Fruit fly (Drosophila melanogaster) whole organism, embryonic: ENCODE results near the gene Eato.

Source experiments
- Bteb2 ChIP-seq: fragments of 200-800 bp; sonication (Bioruptor generic); optimal IDR thresholded peaks from 2 replicates; lab custom pipeline; 2016; ENCODE audit warnings: missing biosample characterization, missing genetic modification characterization
- CG11247 ChIP-seq: fragments of 200-800 bp; sonication (Bioruptor generic); IDR thresholded peaks from 2 replicates; pipeline ENCODE4 v1.3.6; 2022; ENCODE audit warnings: missing biosample characterization, missing genetic modification characterization
- CG12071 ChIP-seq: fragments of 200-800 bp; sonication (Bioruptor generic); optimal IDR thresholded peaks from 3 replicates; lab custom pipeline; 2018; ENCODE audit warnings: missing biosample characterization, mild to moderate bottlenecking, missing genetic modification characterization
- CG12104 ChIP-seq: fragments of 200-800 bp; sonication (Bioruptor generic); optimal IDR thresholded peaks from 3 replicates; lab custom pipeline; 2016; ENCODE audit warnings: missing biosample characterization, missing genetic modification characterization
- CG13775 ChIP-seq: fragments of 200-800 bp; sonication (Bioruptor generic); optimal IDR thresholded peaks from 3 replicates; lab custom pipeline; 2017; ENCODE audit warnings: missing biosample characterization, mild to moderate bottlenecking, missing genetic modification characterization
- CG2889 ChIP-seq: fragments of 200-800 bp; sonication (Bioruptor generic); IDR thresholded peaks from 3 replicates; pipeline ENCODE4 v1.3.6; 2022; ENCODE audit warnings: missing biosample characterization, missing genetic modification characterization
- CG3163 ChIP-seq: fragments of 200-800 bp; sonication (Bioruptor generic); optimal IDR thresholded peaks from 3 replicates; lab custom pipeline; 2016; ENCODE audit warnings: missing biosample characterization, missing genetic modification characterization
- CG3838 ChIP-seq: fragments of 200-800 bp; sonication (Bioruptor generic); optimal IDR thresholded peaks from 3 replicates; lab custom pipeline; 2016; ENCODE audit warnings: missing biosample characterization, missing genetic modification characterization
- CG42726 ChIP-seq: fragments of 200-800 bp; sonication (Bioruptor generic); IDR thresholded peaks from 2 replicates; pipeline ENCODE4 v1.3.6; 2022; ENCODE audit warnings: missing biosample characterization, missing genetic modification characterization; ENCODE audit not compliant: partially characterized antibody
- CG43689 ChIP-seq: fragments of 200-800 bp; sonication (Bioruptor generic); IDR thresholded peaks from 2 replicates; pipeline ENCODE4 v1.3.6; 2022; ENCODE audit warnings: missing biosample characterization, missing genetic modification characterization
- CG4820 ChIP-seq: fragments of 200-800 bp; sonication (Bioruptor generic); optimal IDR thresholded peaks from 3 replicates; lab custom pipeline; 2016; ENCODE audit warnings: missing biosample characterization, missing genetic modification characterization
- CG6654 ChIP-seq: fragments of 200-800 bp; sonication (Bioruptor generic); optimal IDR thresholded peaks from 2 replicates; lab custom pipeline; 2017; ENCODE audit warnings: missing biosample characterization, mild to moderate bottlenecking, missing genetic modification characterization
- CG8290 ChIP-seq, 3 experiments: fragments of 200-800 bp; sonication (Bioruptor generic); optimal IDR thresholded peaks; 2 replicates each; lab custom pipeline; 2016 to 2019; ENCODE audit warnings: missing biosample characterization in 3 of 3, missing genetic modification characterization in 3 of 3, mild to moderate bottlenecking in 2 of 3, moderate library complexity in 1 of 3
- CG8924 ChIP-seq: fragments of 200-800 bp; optimal IDR thresholded peaks from 3 replicates; lab custom pipeline; 2019; ENCODE audit warnings: missing biosample characterization, mild to moderate bottlenecking, missing genetic modification characterization, moderate library complexity
- CG9797 ChIP-seq: fragments of 200-800 bp; sonication (Bioruptor generic); optimal IDR thresholded peaks from 3 replicates; lab custom pipeline; 2018; ENCODE audit warnings: missing biosample characterization, mild to moderate bottlenecking, missing genetic modification characterization
- Dek ChIP-seq: fragments of 200-800 bp; sonication (Bioruptor generic); optimal IDR thresholded peaks from 3 replicates; lab custom pipeline; 2019; ENCODE audit warnings: missing biosample characterization, mild to moderate bottlenecking, missing genetic modification characterization, moderate library complexity
- Gug ChIP-seq: fragments of 200-800 bp; sonication (Bioruptor generic); IDR thresholded peaks from 4 replicates; pipeline ENCODE4 v1.3.6; 2022; ENCODE audit warnings: missing biosample characterization, missing genetic modification characterization
- H15 ChIP-seq: fragments of 200-800 bp; sonication (Bioruptor generic); IDR thresholded peaks from 3 replicates; pipeline ENCODE4 v1.3.6; 2022; ENCODE audit warnings: missing biosample characterization, missing genetic modification characterization
- HmgZ ChIP-seq: fragments of 200-800 bp; sonication (Bioruptor generic); optimal IDR thresholded peaks from 2 replicates; lab custom pipeline; 2018; ENCODE audit warnings: missing biosample characterization, mild to moderate bottlenecking, missing genetic modification characterization
- Hr3 ChIP-seq: fragments of 200-800 bp; sonication (Bioruptor generic); optimal IDR thresholded peaks from 3 replicates; lab custom pipeline; 2016; ENCODE audit warnings: missing biosample characterization, missing genetic modification characterization
- Hr51 ChIP-seq, 2 experiments: fragments of 200-800 bp; sonication (Bioruptor generic); optimal IDR thresholded peaks; 2 replicates in 1 of 2; 3 replicates in 1 of 2; lab custom pipeline; 2016 to 2018; ENCODE audit warnings: missing biosample characterization in 2 of 2, missing genetic modification characterization in 2 of 2, mild to moderate bottlenecking in 1 of 2, moderate library complexity in 1 of 2
- Lhr ChIP-seq: fragments of 200-800 bp; sonication (Bioruptor generic); optimal IDR thresholded peaks from 3 replicates; lab custom pipeline; 2017; ENCODE audit warnings: mild to moderate bottlenecking, missing biosample characterization, missing genetic modification reagents, missing genetic modification characterization
- Lim3 ChIP-seq: fragments of 200-800 bp; sonication (Bioruptor generic); IDR thresholded peaks from 2 replicates; pipeline ENCODE4 v1.3.6; 2022; ENCODE audit warnings: missing biosample characterization, missing genetic modification characterization
- Mrtf ChIP-seq: fragments of 200-800 bp; sonication (Bioruptor generic); IDR thresholded peaks from 3 replicates; pipeline ENCODE4 v1.3.6; 2022; ENCODE audit warnings: missing biosample characterization, missing genetic modification characterization
- Ravus ChIP-seq: fragments of 200-800 bp; sonication (Bioruptor generic); IDR thresholded peaks from 2 replicates; pipeline ENCODE4 v1.3.6; 2022; ENCODE audit warnings: missing biosample characterization, missing genetic modification characterization
- Sox102F ChIP-seq: fragments of 200-800 bp; sonication (Bioruptor generic); optimal IDR thresholded peaks from 2 replicates; lab custom pipeline; 2018; ENCODE audit warnings: missing biosample characterization, mild to moderate bottlenecking, missing genetic modification characterization, moderate library complexity
- Spps ChIP-seq: fragments of 200-800 bp; sonication (Bioruptor generic); optimal IDR thresholded peaks from 2 replicates; lab custom pipeline; 2018; ENCODE audit warnings: missing biosample characterization, mild to moderate bottlenecking, missing genetic modification characterization
- Stat92E ChIP-seq, 3 experiments: fragments of >200 bp in 2 of 3; fragments of 200-800 bp in 1 of 3; sonication (Bioruptor generic) in 1 of 3; optimal IDR thresholded peaks; 2 replicates each; lab custom pipeline; 2017 to 2019; ENCODE audit warnings: missing biosample characterization in 3 of 3, missing genetic modification characterization in 3 of 3, mild to moderate bottlenecking in 1 of 3, moderate library complexity in 1 of 3
- Taf1 ChIP-seq: fragments of 200-800 bp; sonication (Bioruptor generic); IDR thresholded peaks from 2 replicates; pipeline ENCODE4 v1.3.6; 2022; ENCODE audit warnings: missing biosample characterization, missing genetic modification characterization
- ab ChIP-seq: fragments of 200-800 bp; sonication (Bioruptor generic); optimal IDR thresholded peaks from 2 replicates; lab custom pipeline; 2016; ENCODE audit warnings: missing biosample characterization, missing genetic modification characterization
- ase ChIP-seq: fragments of 200-800 bp; sonication (Bioruptor generic); IDR thresholded peaks from 3 replicates; pipeline ENCODE4 v1.3.6; 2022; ENCODE audit warnings: missing biosample characterization, missing genetic modification characterization
- bigmax ChIP-seq: fragments of 200-800 bp; sonication (Bioruptor generic); optimal IDR thresholded peaks from 2 replicates; lab custom pipeline; 2018; ENCODE audit warnings: missing biosample characterization, mild to moderate bottlenecking, missing genetic modification characterization
- br ChIP-seq: fragments of >200 bp; optimal IDR thresholded peaks from 2 replicates; lab custom pipeline; 2017
- chn ChIP-seq: fragments of 200-800 bp; sonication (Bioruptor generic); optimal IDR thresholded peaks from 2 replicates; lab custom pipeline; 2016; ENCODE audit warnings: missing biosample characterization, missing genetic modification characterization
- eve ChIP-seq, 2 experiments: fragments of >200 bp; optimal IDR thresholded peaks; 2 replicates each; lab custom pipeline; 2017; ENCODE audit warnings: missing biosample characterization in 2 of 2, missing genetic modification characterization in 2 of 2
- pan ChIP-seq, 4 experiments: fragments of >200 bp in 3 of 4; fragments of 200-800 bp in 1 of 4; sonication (Bioruptor generic) in 1 of 4; optimal IDR thresholded peaks in 3 of 4; IDR thresholded peaks in 1 of 4; 2 replicates each; pipeline versions ENCODE4 v1.3.6 to Lab custom; 2017 to 2022; ENCODE audit warnings: missing biosample characterization in 2 of 4, missing genetic modification characterization in 2 of 4, mixed read lengths in 1 of 4
- peb ChIP-seq: fragments of 200-800 bp; sonication (Bioruptor generic); IDR thresholded peaks from 2 replicates; pipeline ENCODE4 v1.3.6; 2022; ENCODE audit warnings: missing biosample characterization, missing genetic modification characterization
- sc ChIP-seq, 3 experiments: fragments of >200 bp in 2 of 3; fragments of 200-800 bp in 1 of 3; sonication (Bioruptor generic) in 1 of 3; optimal IDR thresholded peaks; 2 replicates in 2 of 3; 3 replicates in 1 of 3; lab custom pipeline; 2017; ENCODE audit warnings: mild to moderate bottlenecking in 1 of 3, missing biosample characterization in 1 of 3, missing genetic modification characterization in 1 of 3, missing genetic modification reagents in 1 of 3
- schlank ChIP-seq: fragments of 200-800 bp; sonication (Bioruptor generic); optimal IDR thresholded peaks from 2 replicates; lab custom pipeline; 2018; ENCODE audit warnings: missing biosample characterization, mild to moderate bottlenecking, missing genetic modification characterization
- sens ChIP-seq: fragments of 200-800 bp; sonication (Bioruptor generic); peaks from one replicate; lab custom pipeline; 2016; ENCODE audit warnings: missing biosample characterization, missing genetic modification characterization
- so ChIP-seq: fragments of 200-800 bp; sonication (Bioruptor generic); IDR thresholded peaks from 3 replicates; pipeline ENCODE4 v1.3.6; 2022; ENCODE audit warnings: missing biosample characterization, missing genetic modification characterization
- tgo ChIP-seq: fragments of 200-800 bp; sonication (Bioruptor generic); IDR thresholded peaks from 3 replicates; pipeline ENCODE4 v1.3.6; 2022; ENCODE audit warnings: missing biosample characterization, missing genetic modification characterization
- toy ChIP-seq: fragments of 200-800 bp; sonication (Bioruptor generic); IDR thresholded peaks from 2 replicates; pipeline ENCODE4 v1.3.6; 2022; ENCODE audit warnings: missing biosample characterization, missing genetic modification characterization
- ttk ChIP-seq: fragments of 200-800 bp; sonication (Bioruptor generic); IDR thresholded peaks from 2 replicates; pipeline ENCODE4 v2.1.2; 2022; ENCODE audit warnings: missing biosample characterization, missing genetic modification characterization
- tup ChIP-seq: fragments of 200-800 bp; sonication (Bioruptor generic); optimal IDR thresholded peaks from 2 replicates; lab custom pipeline; 2016; ENCODE audit warnings: missing biosample characterization, mild to moderate bottlenecking, missing genetic modification characterization, moderate library complexity
- zfh1 ChIP-seq: fragments of 200-800 bp; sonication (Bioruptor generic); IDR thresholded peaks from 3 replicates; pipeline ENCODE4 v1.3.6; 2022; ENCODE audit warnings: missing biosample characterization, missing genetic modification characterization
- zfh2 ChIP-seq: fragments of 200-800 bp; sonication (Bioruptor generic); optimal IDR thresholded peaks from 2 replicates; lab custom pipeline; 2016; ENCODE audit warnings: missing biosample characterization, missing genetic modification characterization

Eato gene

DNA sequence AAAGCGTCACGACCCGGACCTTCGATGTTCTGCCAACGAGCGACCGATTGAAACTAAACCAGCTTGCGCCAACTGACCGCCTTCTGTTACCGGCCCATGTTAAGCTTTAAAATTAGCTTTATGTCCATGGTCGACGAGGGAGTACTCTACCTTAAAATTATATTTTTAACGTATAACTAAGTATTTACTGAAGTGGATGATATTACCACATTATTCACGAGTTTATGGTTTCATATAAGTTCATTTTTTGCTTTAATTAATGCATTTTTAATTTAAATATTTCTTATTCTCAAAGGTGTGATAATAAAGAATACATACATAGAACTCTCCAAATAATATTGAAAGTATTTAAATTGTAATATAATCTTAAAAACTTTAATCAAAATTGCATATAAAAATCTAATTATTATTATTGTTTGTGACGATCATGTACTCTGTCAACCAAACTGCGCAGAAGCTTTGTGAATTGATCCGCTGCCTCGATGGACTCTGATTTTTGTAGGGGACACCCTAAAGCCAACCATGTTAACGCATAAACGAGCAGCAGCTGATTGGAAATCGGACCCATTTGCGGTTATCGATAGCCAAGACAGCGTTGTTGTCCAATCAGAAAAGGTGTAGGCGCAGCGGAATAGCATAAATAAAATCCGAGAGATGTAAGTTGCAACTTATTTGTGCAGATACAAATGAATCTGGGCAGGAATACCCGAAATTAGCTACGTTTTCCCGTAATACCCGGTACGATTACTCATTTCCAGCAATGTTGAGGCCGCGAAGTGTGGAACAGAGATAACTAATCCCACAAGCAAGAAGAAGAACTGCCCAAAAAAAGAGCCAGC is 3.6 kb upstream of the Eato start, which contains the start of the genes CG9008 and p38b (continued):
- TF ChIP-seq CG11247 (GFP tag; lab: Robert Waterston, UW) (peak; percentile 30; the same call in 1 of the 2 replicates), CG4820 (GFP tag; lab: Kevin White, UChicago) (peak; percentile 73), toy (0 out of 2 replicates have a peak, but pooled peaks have one; percentile 20), sc (optimal IDR thresholded peaks at IDR 0.05; lab: Kevin White, UChicago) (no peak), sc (GFP tag; optimal IDR thresholded peaks at IDR 0.05; lab: Kevin White, UChicago) (peak; percentile 65), Dek (tag; lab: Kevin White, UChicago) (peak; percentile 87), CG9797 (peak; percentile 8), so (GFP tag; lab: Robert Waterston, UW) (peak; percentile 71; the same call in 2 of the 3 replicates), schlank (no peak), CG8924 (peak; percentile 93), pan (optimal IDR thresholded peaks at IDR 0.05; lab: Kevin White, UChicago) (no peak), pan (GFP tag; optimal IDR thresholded peaks at IDR 0.05 in 1 of 2, IDR thresholded peaks at IDR 0.05 in 1 of 2) (peak in 1 of 2 experiments; percentile 69), ase (GFP tag; lab: Robert Waterston, UW) (no peak; the same call in 2 of the 3 replicates), tgo (GFP tag; lab: Robert Waterston, UW) (peak; percentile 57; the same call in 2 of the 3 replicates), ab (GFP tag; lab: Kevin White, UChicago) (no peak), eve (GFP tag; optimal IDR thresholded peaks at IDR 0.05; lab: Kevin White, UChicago) (no peak), zfh1 (GFP tag; lab: Robert Waterston, UW) (peak; percentile 48; the same call in 2 of the 3 replicates), H15 (0 out of 3 replicates have a peak, but pooled peaks have one; percentile 49), Sox102F (GFP tag; lab: Kevin White, UChicago) (peak; percentile 80), CG3838 (no peak), Stat92E (GFP tag; optimal IDR thresholded peaks at IDR 0.05; lab: Kevin White, UChicago) (peak in 1 of 3 experiments; percentile 19), CG42726 (GFP tag; lab: Robert Waterston, UW) (0 out of 2 replicates have a peak, but pooled peaks have one; percentile 50), br (lab: Kevin White, UChicago) (no peak), CG12104 (GFP tag; lab: Kevin White, UChicago) (peak; percentile 90), CG3163 (GFP tag; lab: Kevin White, UChicago) (no peak), Lim3 (GFP tag; lab: Robert Waterston, UW) (no peak), CG8290 (GFP tag; optimal IDR thresholded peaks at IDR 0.05; lab: Kevin White, UChicago) (peak; percentile 31), CG8290 (tag; optimal IDR thresholded peaks at IDR 0.05; lab: Kevin White, UChicago) (peak in 1 of 2 experiments; percentile 74), Gug (peak; percentile 76; the same call in 3 of the 4 replicates), Mrtf (peak; percentile 53; the same call in 1 of the 3 replicates), Taf1 (GFP tag; lab: Robert Waterston, UW) (no peak), HmgZ (tag; lab: Kevin White, UChicago) (peak; percentile 44), CG13775 (GFP tag; lab: Kevin White, UChicago) (peak; percentile 78), sens (GFP tag; lab: Kevin White, UChicago) (peak; percentile 79), Lhr (GFP tag; lab: Kevin White, UChicago) (no peak), CG43689 (GFP tag; lab: Robert Waterston, UW) (no peak), ttk (GFP tag; lab: Robert Waterston, UW) (no peak; the same call in 1 of the 2 replicates), bigmax (no peak), CG6654 (GFP tag; lab: Kevin White, UChicago) (peak; percentile 64), Spps (tag; lab: Kevin White, UChicago) (peak; percentile 50), CG2889 (GFP tag; lab: Robert Waterston, UW) (0 out of 3 replicates have a peak, but pooled peaks have one; percentile 4), tup (GFP tag; lab: Kevin White, UChicago) (peak; percentile 33), Bteb2 (GFP tag; lab: Kevin White, UChicago) (no peak), Hr3 (GFP tag; lab: Kevin White, UChicago) (peak; percentile 84), CG12071 (no peak), chn (GFP tag; lab: Kevin White, UChicago) (peak; percentile 21), Ravus (GFP tag; lab: Robert Waterston, UW) (no peak), peb (GFP tag; lab: Robert Waterston, UW) (no peak), zfh2 (peak; percentile 41), Hr51 (GFP tag; optimal IDR thresholded peaks at IDR 0.05; lab: Kevin White, UChicago) (peak; percentile 26 to 91)
